Worm (Caenorhabditis elegans) whole organism, L1 larva: ENCODE measurements around the gene cyp-31A2.
A peak's percentile ranks its signal among the peaks of the same experiment; 100 is the strongest.

Experiments used
- C04F5.9 ChIP-seq: sonication (generic microtip); optimal IDR thresholded peaks from 2 replicates; lab custom pipeline; 2016; ENCODE audit warnings: missing genetic modification characterization, missing compliant biosample characterization
- C16A3.4 ChIP-seq: fragments of 150-350 bp; optimal IDR thresholded peaks from 2 replicates; lab custom pipeline; 2014; ENCODE audit warnings: missing biosample characterization, missing genetic modification characterization
- aha-1 ChIP-seq: fragments of 150-350 bp; optimal IDR thresholded peaks from 2 replicates; lab custom pipeline; 2014; ENCODE audit warnings: missing biosample characterization, missing genetic modification characterization
- alr-1 ChIP-seq: fragments of 200-800 bp; sonication (Bioruptor generic); optimal IDR thresholded peaks from 2 replicates; lab custom pipeline; 2018; ENCODE audit warnings: borderline replicate concordance, mild to moderate bottlenecking, missing genetic modification characterization, missing compliant biosample characterization
- aly-2 ChIP-seq: fragments of 150-350 bp; optimal IDR thresholded peaks from 2 replicates; lab custom pipeline; 2014; ENCODE audit warnings: missing biosample characterization, missing genetic modification characterization
- blmp-1 ChIP-seq: fragments of 150-350 bp; optimal IDR thresholded peaks from 2 replicates; lab custom pipeline; 2014; ENCODE audit warnings: missing biosample characterization, missing genetic modification characterization
- ceh-63 ChIP-seq: fragments of 200-800 bp; sonication (Bioruptor generic); optimal IDR thresholded peaks from 2 replicates; lab custom pipeline; 2018; ENCODE audit warnings: mild to moderate bottlenecking, missing genetic modification characterization, missing compliant biosample characterization
- ceh-8 ChIP-seq: fragments of 200-800 bp; sonication (Bioruptor generic); optimal IDR thresholded peaks from 2 replicates; lab custom pipeline; 2018; ENCODE audit warnings: mild to moderate bottlenecking, missing genetic modification characterization, moderate library complexity, missing compliant biosample characterization
- ceh-88 ChIP-seq: fragments of 200-800 bp; sonication (Bioruptor generic); IDR thresholded peaks from 2 replicates; pipeline ENCODE4 v1.3.6; 2022; ENCODE audit warnings: missing genetic modification characterization, missing compliant biosample characterization
- dpl-1 ChIP-seq, 3 experiments: fragments of 150-350 bp in 2 of 3; sonication (generic microtip) in 1 of 3; optimal IDR thresholded peaks; 2 replicates each; lab custom pipeline; 2014 to 2017; ENCODE audit warnings: missing biosample characterization in 3 of 3, missing genetic modification characterization in 3 of 3, missing genetic modification reagents in 3 of 3
- dsc-1 ChIP-seq: sonication (generic microtip); optimal IDR thresholded peaks from 2 replicates; lab custom pipeline; 2016; ENCODE audit warnings: mild to moderate bottlenecking, missing genetic modification characterization, missing compliant biosample characterization
- efl-1 ChIP-seq, 4 experiments: fragments of 150-350 bp; optimal IDR thresholded peaks in 3 of 4; peaks in 1 of 4; 1 replicate in 1 of 4; 2 replicates in 3 of 4; lab custom pipeline; 2014; ENCODE audit warnings: missing biosample characterization in 2 of 4, missing genetic modification characterization in 2 of 4, missing genetic modification reagents in 2 of 4
- egl-13 ChIP-seq: sonication (generic microtip); optimal IDR thresholded peaks from 2 replicates; lab custom pipeline; 2016; ENCODE audit warnings: missing genotype, missing genetic modification reagents, missing genetic modification characterization, missing compliant biosample characterization
- elt-2 ChIP-seq: sonication (generic microtip); optimal IDR thresholded peaks from 2 replicates; lab custom pipeline; 2016; ENCODE audit warnings: missing genetic modification characterization, mild to moderate bottlenecking, inconsistent platforms, missing compliant biosample characterization, missing genetic modification reagents
- fkh-8 ChIP-seq: sonication (generic microtip); optimal IDR thresholded peaks from 2 replicates; lab custom pipeline; 2016; ENCODE audit warnings: mild to moderate bottlenecking, missing genetic modification characterization, missing compliant biosample characterization
- fos-1 ChIP-seq: fragments of 150-350 bp; optimal IDR thresholded peaks from 2 replicates; lab custom pipeline; 2014; ENCODE audit warnings: missing biosample characterization, missing genetic modification characterization
- grh-1 ChIP-seq: fragments of 200-800 bp; sonication (Bioruptor generic); IDR thresholded peaks from 2 replicates; pipeline ENCODE4 v1.3.6; 2022; ENCODE audit warnings: missing genetic modification reagents, missing genetic modification characterization, missing compliant biosample characterization
- hlh-17 ChIP-seq: fragments of 200-800 bp; sonication (Bioruptor generic); optimal IDR thresholded peaks from 2 replicates; lab custom pipeline; 2018; ENCODE audit warnings: missing genetic modification characterization, mild to moderate bottlenecking, missing compliant biosample characterization, moderate library complexity, borderline replicate concordance
- hlh-4 ChIP-seq: sonication (generic microtip); optimal IDR thresholded peaks from 2 replicates; lab custom pipeline; 2016; ENCODE audit warnings: mild to moderate bottlenecking, missing genetic modification characterization, missing compliant biosample characterization
- isw-1 ChIP-seq: fragments of 200-800 bp; sonication (Bioruptor generic); IDR thresholded peaks from 2 replicates; pipeline ENCODE4 v1.3.6; 2022; ENCODE audit warnings: missing genetic modification characterization, missing compliant biosample characterization
- lin-13 ChIP-seq: fragments of 150-350 bp; optimal IDR thresholded peaks from 2 replicates; lab custom pipeline; 2014; ENCODE audit warnings: missing biosample characterization, missing genetic modification reagents, missing genetic modification characterization
- lin-35 ChIP-seq, 2 experiments: fragments of 150-350 bp; optimal IDR thresholded peaks; 2 replicates each; lab custom pipeline; 2014; ENCODE audit warnings: missing biosample characterization in 2 of 2, missing genetic modification characterization in 2 of 2, missing genetic modification reagents in 2 of 2
- lin-39 ChIP-seq: fragments of 150-350 bp; optimal IDR thresholded peaks from 2 replicates; lab custom pipeline; 2014; ENCODE audit warnings: missing biosample characterization, missing genetic modification reagents, missing genetic modification characterization
- mdl-1 ChIP-seq, 2 experiments: fragments of 150-350 bp; optimal IDR thresholded peaks; 2 replicates each; lab custom pipeline; 2014 to 2017; ENCODE audit warnings: missing biosample characterization in 2 of 2, missing genetic modification characterization in 2 of 2, inconsistent platforms in 1 of 2
- mep-1 ChIP-seq: fragments of 150-350 bp; optimal IDR thresholded peaks from 2 replicates; lab custom pipeline; 2014; ENCODE audit warnings: missing biosample characterization, missing genetic modification characterization
- nhr-237 ChIP-seq: fragments of 150-350 bp; optimal IDR thresholded peaks from 2 replicates; lab custom pipeline; 2014; ENCODE audit warnings: missing biosample characterization, missing genetic modification characterization
- nhr-47 ChIP-seq: sonication (generic microtip); optimal IDR thresholded peaks from 2 replicates; lab custom pipeline; 2016; ENCODE audit warnings: mild to moderate bottlenecking, missing genetic modification characterization, moderate library complexity, missing compliant biosample characterization
- nhr-71 ChIP-seq: sonication (generic microtip); optimal IDR thresholded peaks from 2 replicates; lab custom pipeline; 2016; ENCODE audit warnings: mild to moderate bottlenecking, missing genetic modification characterization, moderate library complexity, missing compliant biosample characterization
- nhr-76 ChIP-seq: sonication (generic microtip); optimal IDR thresholded peaks from 2 replicates; lab custom pipeline; 2017; ENCODE audit warnings: missing biosample characterization, missing genetic modification characterization
- nhr-85 ChIP-seq: sonication (generic microtip); peaks from one replicate; lab custom pipeline; 2016; ENCODE audit warnings: missing genetic modification characterization, inconsistent platforms, missing compliant biosample characterization
- rnt-1 ChIP-seq: sonication (generic microtip); optimal IDR thresholded peaks from 2 replicates; lab custom pipeline; 2016; ENCODE audit warnings: mild to moderate bottlenecking, missing genetic modification characterization, moderate library complexity, missing compliant biosample characterization
- skn-1 ChIP-seq: fragments of 150-350 bp; optimal IDR thresholded peaks from 2 replicates; lab custom pipeline; 2014; ENCODE audit warnings: missing biosample characterization, missing genetic modification characterization
- snpc-4 ChIP-seq: fragments of 150-350 bp; optimal IDR thresholded peaks from 2 replicates; lab custom pipeline; 2014; ENCODE audit warnings: missing biosample characterization, missing genetic modification characterization
- sox-4 ChIP-seq: sonication (generic microtip); optimal IDR thresholded peaks from 2 replicates; lab custom pipeline; 2016; ENCODE audit warnings: missing genetic modification characterization, missing compliant biosample characterization
- sptf-1 ChIP-seq: fragments of 150-350 bp; optimal IDR thresholded peaks from 2 replicates; lab custom pipeline; 2014; ENCODE audit warnings: missing biosample characterization, missing genetic modification characterization
- tbx-2 ChIP-seq: sonication (generic microtip); optimal IDR thresholded peaks from 2 replicates; lab custom pipeline; 2016; ENCODE audit warnings: missing genetic modification characterization, missing compliant biosample characterization
- unc-130 ChIP-seq: fragments of 150-350 bp; optimal IDR thresholded peaks from 2 replicates; lab custom pipeline; 2017; ENCODE audit warnings: missing biosample characterization, missing genetic modification characterization, inconsistent platforms
- unc-30 ChIP-seq: sonication (generic microtip); optimal IDR thresholded peaks from 2 replicates; lab custom pipeline; 2017; ENCODE audit warnings: missing biosample characterization, missing genetic modification characterization
- unc-62 ChIP-seq: fragments of 150-350 bp; optimal IDR thresholded peaks from 2 replicates; lab custom pipeline; 2014; ENCODE audit warnings: missing biosample characterization, missing genetic modification reagents, missing genetic modification characterization
- unc-86 ChIP-seq: sonication (generic microtip); optimal IDR thresholded peaks from 2 replicates; lab custom pipeline; 2016; ENCODE audit warnings: missing genetic modification characterization, missing compliant biosample characterization
- xbp-1 ChIP-seq: sonication (generic microtip); optimal IDR thresholded peaks from 2 replicates; lab custom pipeline; 2016; ENCODE audit warnings: missing genetic modification characterization, missing compliant biosample characterization
- zag-1 ChIP-seq: fragments of 150-350 bp; optimal IDR thresholded peaks from 2 replicates; lab custom pipeline; 2014; ENCODE audit warnings: missing biosample characterization, missing genetic modification characterization
- zip-4 ChIP-seq: fragments of 200-800 bp; sonication (Bioruptor generic); optimal IDR thresholded peaks from 2 replicates; lab custom pipeline; 2018; ENCODE audit warnings: mild to moderate bottlenecking, missing genetic modification characterization, moderate library complexity, missing compliant biosample characterization

The cyp-31A2 gene

DNA sequence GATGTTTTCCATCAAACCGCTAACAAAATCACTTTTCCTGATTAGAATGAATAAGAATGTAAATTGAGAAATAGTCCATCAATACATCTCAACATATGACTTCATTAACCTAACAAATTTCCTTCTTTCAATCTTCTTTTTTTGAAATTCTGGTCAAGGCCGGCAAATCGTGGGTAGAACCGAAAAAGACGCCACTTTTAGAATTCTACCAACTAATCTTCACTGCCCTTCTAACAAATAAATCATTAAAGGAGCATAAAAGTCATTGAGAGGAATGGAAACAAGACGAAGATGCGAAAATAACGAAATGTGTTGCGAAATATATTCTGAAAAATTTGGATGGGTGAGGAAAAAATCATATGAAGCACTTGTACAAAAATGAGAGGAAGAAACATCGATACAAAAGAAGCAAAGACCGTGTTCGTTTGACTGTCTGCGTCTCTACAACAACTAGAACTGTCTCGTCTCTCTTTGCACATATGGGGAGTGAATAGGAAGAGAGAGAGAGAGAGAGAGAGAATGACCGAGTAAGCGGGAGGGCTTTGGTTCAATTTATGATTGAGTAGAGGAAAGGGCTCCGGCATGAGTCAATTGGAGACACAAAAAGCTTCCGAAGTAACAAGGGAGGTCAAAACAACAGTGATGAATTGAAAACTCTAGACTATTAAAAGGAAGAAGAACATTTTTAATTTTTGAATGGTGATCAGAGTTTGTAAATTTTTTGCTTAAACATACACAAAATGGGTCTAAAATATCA, 39.8 kb upstream of the cyp-31A2 start (continued):
- TF ChIP-seq mdl-1 (tag; optimal IDR thresholded peaks at IDR 0.05; lab: Kevin White, UChicago) (no peak), zag-1 (tag; lab: Kevin White, UChicago) (no peak), nhr-71 (peak; percentile 17), nhr-76 (tag; lab: Kevin White, UChicago) (no peak), hlh-17 (GFP tag; lab: Kevin White, UChicago) (no peak), aly-2 (tag; lab: Kevin White, UChicago) (no peak), lin-35 (GFP tag; optimal IDR thresholded peaks at IDR 0.05; lab: Kevin White, UChicago) (peak in 1 of 2 experiments; percentile 63), tbx-2 (no peak), mep-1 (tag; lab: Kevin White, UChicago) (peak; percentile 34)
- TF ChIP-seq, all 84 proteins: peak for 11

ce11 chrIV:11371645-11372044, 32.1 kb upstream of the cyp-31A2 start, which contains the start of gene sec-31:
TSS of gene sec-31 (minus strand) at chrIV:11371792.
- TF ChIP-seq rnt-1 (tag; lab: Kevin White, UChicago) = peak; percentile 28
- no peak for TF ChIP-seq egl-13 (tag; lab: Kevin White, UChicago)
- no peak for TF ChIP-seq unc-62 (GFP tag; lab: Kevin White, UChicago)
- no peak for TF ChIP-seq unc-130 (tag; lab: Kevin White, UChicago)
- no peak for TF ChIP-seq dsc-1 (tag; lab: Kevin White, UChicago)
- TF ChIP-seq lin-13 = no peak
- TF ChIP-seq elt-2 (tag; lab: Kevin White, UChicago) = no peak
- TF ChIP-seq unc-86 (tag; lab: Kevin White, UChicago) = no peak
- TF ChIP-seq C04F5.9 (tag; lab: Kevin White, UChicago) = no peak
- no peak for TF ChIP-seq aly-2 (tag; lab: Kevin White, UChicago)
- no peak for TF ChIP-seq unc-30
- TF ChIP-seq zip-4 (GFP tag; lab: Kevin White, UChicago) = no peak
- no peak for TF ChIP-seq fos-1
- TF ChIP-seq lin-35 (GFP tag; optimal IDR thresholded peaks at IDR 0.05; lab: Kevin White, UChicago) = peak; percentile 49 to 85
- TF ChIP-seq snpc-4 (tag; lab: Kevin White, UChicago) = no peak
- no peak for TF ChIP-seq lin-39
- peak; percentile 21 for TF ChIP-seq C16A3.4
- no peak for TF ChIP-seq grh-1
- TF ChIP-seq ceh-63 (GFP tag; lab: Kevin White, UChicago) = no peak
- TF ChIP-seq efl-1 (optimal IDR thresholded peaks at IDR 0.05; lab: Kevin White, UChicago) = peak; percentile 33 to 71
- peak; percentile 74 to 98 for TF ChIP-seq efl-1 (GFP tag; optimal IDR thresholded peaks at IDR 0.05 in 1 of 2; lab: Kevin White, UChicago)
- TF ChIP-seq blmp-1 (tag; lab: Kevin White, UChicago) = peak; percentile 97
- no peak for TF ChIP-seq ceh-88 (GFP tag; lab: Robert Waterston, UW)
- no peak for TF ChIP-seq isw-1 (GFP tag; lab: Robert Waterston, UW)
- TF ChIP-seq nhr-85 (tag; lab: Kevin White, UChicago) = no peak
- peak; percentile 28 to 74 (median 66) for TF ChIP-seq dpl-1 (GFP tag; optimal IDR thresholded peaks at IDR 0.05; lab: Kevin White, UChicago)
- no peak for TF ChIP-seq sptf-1 (tag; lab: Kevin White, UChicago)
- no peak for TF ChIP-seq fkh-8
- TF ChIP-seq aha-1 (tag; lab: Kevin White, UChicago) = no peak
- no peak for TF ChIP-seq hlh-17 (GFP tag; lab: Kevin White, UChicago)
- no peak for TF ChIP-seq ceh-8
- TF ChIP-seq xbp-1 (tag; lab: Kevin White, UChicago) = peak; percentile 26
- peak; percentile 25 for TF ChIP-seq skn-1
- TF ChIP-seq hlh-4 = no peak
- TF ChIP-seq alr-1 (tag; lab: Kevin White, UChicago) = no peak
- no peak for TF ChIP-seq sox-4 (tag; lab: Kevin White, UChicago)
- no peak for TF ChIP-seq nhr-237 (tag; lab: Kevin White, UChicago)
- TF ChIP-seq nhr-47 (tag; lab: Kevin White, UChicago) = no peak
